Fruit fly (Drosophila melanogaster) whole organism, embryonic: ENCODE data around the gene CG15537.

ENCODE experiments used
- Atf-2 ChIP-seq: fragments of 200-800 bp; sonication (Bioruptor generic); optimal IDR thresholded peaks from 2 replicates; lab custom pipeline; 2016; ENCODE audit warnings: missing biosample characterization, missing genetic modification characterization
- CG10147 ChIP-seq: fragments of 200-800 bp; sonication (Bioruptor generic); optimal IDR thresholded peaks from 2 replicates; lab custom pipeline; 2019; ENCODE audit warnings: missing biosample characterization, mild to moderate bottlenecking, missing genetic modification characterization, moderate library complexity
- CG11247 ChIP-seq: fragments of 200-800 bp; sonication (Bioruptor generic); IDR thresholded peaks from 2 replicates; pipeline ENCODE4 v1.3.6; 2022; ENCODE audit warnings: missing biosample characterization, missing genetic modification characterization
- CG11696 ChIP-seq: fragments of 200-800 bp; sonication (Bioruptor generic); IDR thresholded peaks from 2 replicates; pipeline ENCODE4 v1.3.6; 2022; ENCODE audit warnings: missing biosample characterization, missing genetic modification characterization
- CG15514 ChIP-seq: fragments of 200-800 bp; sonication (Bioruptor generic); optimal IDR thresholded peaks from 3 replicates; lab custom pipeline; 2017; ENCODE audit warnings: missing biosample characterization, missing genetic modification characterization, mild to moderate bottlenecking, moderate library complexity, missing genetic modification reagents
- CG1647 ChIP-seq: fragments of 200-800 bp; sonication (Bioruptor generic); optimal IDR thresholded peaks from 3 replicates; lab custom pipeline; 2016; ENCODE audit warnings: missing biosample characterization, missing genetic modification characterization
- CG16815 ChIP-seq: fragments of 200-800 bp; sonication (Bioruptor generic); optimal IDR thresholded peaks from 3 replicates; lab custom pipeline; 2017; ENCODE audit warnings: missing biosample characterization, mild to moderate bottlenecking, missing genetic modification characterization
- CG18599 ChIP-seq: fragments of 200-800 bp; sonication (Bioruptor generic); optimal IDR thresholded peaks from 3 replicates; lab custom pipeline; 2017; ENCODE audit warnings: missing biosample characterization, missing genetic modification characterization, mild to moderate bottlenecking, moderate library complexity, missing genetic modification reagents
- CG2712 ChIP-seq: fragments of 200-800 bp; optimal IDR thresholded peaks from 3 replicates; lab custom pipeline; 2019; ENCODE audit warnings: missing biosample characterization, mild to moderate bottlenecking, missing genetic modification characterization, moderate library complexity
- CG30020 ChIP-seq: fragments of 200-800 bp; optimal IDR thresholded peaks from 2 replicates; lab custom pipeline; 2019; ENCODE audit warnings: missing biosample characterization, mild to moderate bottlenecking, missing genetic modification characterization, moderate library complexity
- CG32772 ChIP-seq: fragments of 200-800 bp; sonication (Bioruptor generic); IDR thresholded peaks from 2 replicates; pipeline ENCODE4 v1.3.6; 2022; ENCODE audit warnings: missing biosample characterization, missing genetic modification characterization
- CG4360 ChIP-seq: fragments of 200-800 bp; sonication (Bioruptor generic); IDR thresholded peaks from 2 replicates; pipeline ENCODE4 v1.3.6; 2022; ENCODE audit warnings: missing biosample characterization, missing genetic modification characterization
- CG43689 ChIP-seq: fragments of 200-800 bp; sonication (Bioruptor generic); IDR thresholded peaks from 2 replicates; pipeline ENCODE4 v1.3.6; 2022; ENCODE audit warnings: missing biosample characterization, missing genetic modification characterization
- CG4404 ChIP-seq: fragments of 200-800 bp; sonication (Bioruptor generic); IDR thresholded peaks from 2 replicates; pipeline ENCODE4 v1.3.6; 2022; ENCODE audit warnings: missing biosample characterization, missing genetic modification characterization
- CG7271 ChIP-seq: fragments of 200-800 bp; sonication (Bioruptor generic); optimal IDR thresholded peaks from 2 replicates; lab custom pipeline; 2018; ENCODE audit warnings: missing biosample characterization, mild to moderate bottlenecking, missing genetic modification characterization, moderate library complexity
- CG7786 ChIP-seq: fragments of 200-800 bp; sonication (Bioruptor generic); optimal IDR thresholded peaks from 2 replicates; lab custom pipeline; 2016; ENCODE audit warnings: missing biosample characterization, missing genetic modification characterization
- CG7963 ChIP-seq: fragments of 200-800 bp; sonication (Bioruptor generic); IDR thresholded peaks from 3 replicates; pipeline ENCODE4 v1.3.6; 2022; ENCODE audit warnings: missing biosample characterization, missing genetic modification characterization; ENCODE audit not compliant: partially characterized antibody
- CHES-1-like ChIP-seq: fragments of 200-800 bp; sonication (Bioruptor generic); optimal IDR thresholded peaks from 2 replicates; lab custom pipeline; 2016; ENCODE audit warnings: missing biosample characterization, missing genetic modification characterization
- D ChIP-seq, 2 experiments: fragments of 200-800 bp in 1 of 2; fragments of >200 bp in 1 of 2; sonication (Bioruptor generic) in 1 of 2; optimal IDR thresholded peaks; 2 replicates in 1 of 2; 3 replicates in 1 of 2; lab custom pipeline; 2017; ENCODE audit warnings: mild to moderate bottlenecking in 1 of 2, missing biosample characterization in 1 of 2, missing genetic modification characterization in 1 of 2, missing genetic modification reagents in 1 of 2
- Deaf1 ChIP-seq: fragments of 200-800 bp; optimal IDR thresholded peaks from 3 replicates; lab custom pipeline; 2019; ENCODE audit warnings: missing biosample characterization, mild to moderate bottlenecking, missing genetic modification characterization, moderate library complexity
- Gsc ChIP-seq: fragments of 200-800 bp; sonication (Bioruptor generic); IDR thresholded peaks from 2 replicates; pipeline ENCODE4 v1.3.6; 2022; ENCODE audit warnings: missing biosample characterization, missing genetic modification characterization
- HLH54F ChIP-seq: fragments of 200-800 bp; sonication (Bioruptor generic); optimal IDR thresholded peaks from 3 replicates; lab custom pipeline; 2016; ENCODE audit warnings: missing biosample characterization, missing genetic modification characterization
- HLHmδ ChIP-seq: fragments of 200-800 bp; sonication (Bioruptor generic); optimal IDR thresholded peaks from 2 replicates; lab custom pipeline; 2018; ENCODE audit warnings: missing biosample characterization, mild to moderate bottlenecking, missing genetic modification characterization, moderate library complexity
- Max ChIP-seq: fragments of 200-800 bp; sonication (Bioruptor generic); optimal IDR thresholded peaks from 2 replicates; lab custom pipeline; 2016; ENCODE audit warnings: missing biosample characterization, mild to moderate bottlenecking, missing genetic modification characterization
- NC2α ChIP-seq: fragments of 200-800 bp; sonication (Bioruptor generic); optimal IDR thresholded peaks from 2 replicates; lab custom pipeline; 2016; ENCODE audit warnings: missing biosample characterization, missing genetic modification characterization
- NfI ChIP-seq: fragments of 200-800 bp; sonication (Bioruptor generic); optimal IDR thresholded peaks from 3 replicates; lab custom pipeline; 2018; ENCODE audit warnings: missing biosample characterization, mild to moderate bottlenecking, missing genetic modification characterization, moderate library complexity
- Sin3A ChIP-seq: fragments of >200 bp; optimal IDR thresholded peaks from 2 replicates; lab custom pipeline; 2018
- Stat92E ChIP-seq, 3 experiments: fragments of >200 bp in 2 of 3; fragments of 200-800 bp in 1 of 3; sonication (Bioruptor generic) in 1 of 3; optimal IDR thresholded peaks; 2 replicates each; lab custom pipeline; 2017 to 2019; ENCODE audit warnings: missing biosample characterization in 3 of 3, missing genetic modification characterization in 3 of 3, mild to moderate bottlenecking in 1 of 3, moderate library complexity in 1 of 3
- abd-A ChIP-seq: fragments of 200-800 bp; sonication (Bioruptor generic); optimal IDR thresholded peaks from 3 replicates; lab custom pipeline; 2019; ENCODE audit warnings: missing biosample characterization, mild to moderate bottlenecking, missing genetic modification characterization, moderate library complexity
- ash1 ChIP-seq: fragments of 200-800 bp; sonication (Bioruptor generic); optimal IDR thresholded peaks from 2 replicates; lab custom pipeline; 2018; ENCODE audit warnings: missing biosample characterization, mild to moderate bottlenecking, missing genetic modification characterization
- chm ChIP-seq: fragments of 200-800 bp; sonication (Bioruptor generic); IDR thresholded peaks from 2 replicates; pipeline ENCODE4 v1.3.6; 2022; ENCODE audit warnings: missing biosample characterization, missing genetic modification characterization
- ci ChIP-seq: fragments of 200-800 bp; sonication (Bioruptor generic); IDR thresholded peaks from 3 replicates; pipeline ENCODE4 v1.3.6; 2022; ENCODE audit warnings: missing biosample characterization, missing genetic modification characterization
- dimm ChIP-seq: fragments of 200-800 bp; sonication (Bioruptor generic); IDR thresholded peaks from 2 replicates; pipeline ENCODE4 v1.3.6; 2022; ENCODE audit warnings: missing biosample characterization, missing genetic modification characterization
- disco-r ChIP-seq: fragments of 200-800 bp; sonication (Bioruptor generic); optimal IDR thresholded peaks from 2 replicates; lab custom pipeline; 2016; ENCODE audit warnings: missing biosample characterization, missing genetic modification characterization
- esg ChIP-seq: fragments of 200-800 bp; sonication (Bioruptor generic); conservative IDR thresholded peaks from 2 replicates; pipeline ENCODE4 v1.3.6; 2022; ENCODE audit warnings: missing biosample characterization, missing genetic modification characterization
- fd102C ChIP-seq: fragments of 200-800 bp; sonication (Bioruptor generic); optimal IDR thresholded peaks from 2 replicates; lab custom pipeline; 2018; ENCODE audit warnings: missing biosample characterization, mild to moderate bottlenecking, missing genetic modification characterization, moderate library complexity
- ftz-f1 ChIP-seq: fragments of 200-800 bp; sonication (Bioruptor generic); optimal IDR thresholded peaks from 2 replicates; lab custom pipeline; 2016; ENCODE audit warnings: missing biosample characterization, missing genetic modification characterization
- fu2 ChIP-seq: fragments of 200-800 bp; sonication (Bioruptor generic); optimal IDR thresholded peaks from 2 replicates; lab custom pipeline; 2016; ENCODE audit warnings: missing biosample characterization, missing genetic modification characterization
- ham ChIP-seq: fragments of 200-800 bp; sonication (Bioruptor generic); IDR thresholded peaks from 2 replicates; pipeline ENCODE4 v1.3.6; 2022; ENCODE audit warnings: missing biosample characterization, missing genetic modification characterization
- her ChIP-seq: fragments of 200-800 bp; sonication (Bioruptor generic); optimal IDR thresholded peaks from 2 replicates; lab custom pipeline; 2016; ENCODE audit warnings: missing biosample characterization, missing genetic modification characterization
- hth ChIP-seq: fragments of >200 bp; optimal IDR thresholded peaks from 2 replicates; lab custom pipeline; 2017; ENCODE audit warnings: inconsistent platforms
- repo ChIP-seq: fragments of 200-800 bp; sonication (Bioruptor generic); optimal IDR thresholded peaks from 2 replicates; lab custom pipeline; 2016; ENCODE audit warnings: missing biosample characterization, missing genetic modification characterization
- ro ChIP-seq: fragments of 200-800 bp; sonication (Bioruptor generic); IDR thresholded peaks from 2 replicates; pipeline ENCODE4 v1.3.6; 2022; ENCODE audit warnings: missing biosample characterization, missing genetic modification characterization
- scrt ChIP-seq: fragments of 200-800 bp; sonication (Bioruptor generic); optimal IDR thresholded peaks from 2 replicates; lab custom pipeline; 2018; ENCODE audit warnings: missing biosample characterization, mild to moderate bottlenecking, missing genetic modification characterization, moderate library complexity
- tll ChIP-seq, 2 experiments: fragments of 200-800 bp in 1 of 2; fragments of >200 bp in 1 of 2; sonication (Bioruptor generic) in 1 of 2; optimal IDR thresholded peaks; 2 replicates each; lab custom pipeline; 2017 to 2019; ENCODE audit warnings: missing biosample characterization in 2 of 2, missing genetic modification characterization in 2 of 2, mild to moderate bottlenecking in 1 of 2, moderate library complexity in 1 of 2
- tna ChIP-seq: fragments of 200-800 bp; sonication (Bioruptor generic); IDR thresholded peaks from 2 replicates; pipeline ENCODE4 v1.3.6; 2022; ENCODE audit warnings: missing biosample characterization, missing genetic modification characterization; ENCODE audit not compliant: partially characterized antibody
- trem ChIP-seq: fragments of 200-800 bp; optimal IDR thresholded peaks from 3 replicates; lab custom pipeline; 2019; ENCODE audit warnings: missing biosample characterization, mild to moderate bottlenecking, missing genetic modification characterization, moderate library complexity
- wek ChIP-seq: fragments of 200-800 bp; sonication (Bioruptor generic); optimal IDR thresholded peaks from 3 replicates; lab custom pipeline; 2018; ENCODE audit warnings: missing biosample characterization, mild to moderate bottlenecking, missing genetic modification characterization, moderate library complexity
- zen2 ChIP-seq: fragments of 200-800 bp; sonication (Bioruptor generic); IDR thresholded peaks from 3 replicates; pipeline ENCODE4 v1.3.6; 2022; ENCODE audit warnings: missing biosample characterization, missing genetic modification characterization; ENCODE audit not compliant: partially characterized antibody

Gene CG15537

DNA sequence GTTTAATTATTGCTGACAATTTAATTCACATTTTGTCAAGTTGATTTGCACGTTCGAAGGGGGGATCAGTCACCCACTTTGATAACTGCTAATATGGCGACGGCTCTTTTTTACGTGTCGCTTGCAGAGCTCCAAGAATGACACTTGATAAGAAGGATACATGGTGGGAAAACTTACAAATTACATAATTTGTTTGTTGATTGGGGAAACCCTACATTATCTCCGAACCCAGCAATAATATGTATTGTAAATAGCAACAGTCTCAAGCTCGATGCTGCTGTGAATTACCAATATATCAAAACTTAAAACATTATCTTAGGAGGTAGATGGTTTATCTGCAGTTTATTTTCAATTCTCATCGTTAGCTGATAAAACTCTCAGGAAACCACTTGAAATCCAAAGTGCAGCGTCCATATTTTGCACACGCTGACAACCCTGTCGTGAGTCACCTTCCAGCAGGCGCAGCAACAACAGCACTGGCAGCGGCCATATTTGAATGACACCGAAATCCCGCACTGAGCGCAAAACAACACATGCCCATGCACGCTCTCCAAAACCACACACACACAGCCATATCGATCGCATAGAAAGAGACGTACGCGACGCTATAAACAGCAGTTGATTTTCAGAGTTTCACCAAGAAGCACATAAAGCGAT, 55.1 kb downstream of the CG15537 start (continued):
- TF ChIP-seq HLHmδ (peak; percentile 82), NfI (GFP tag; lab: Kevin White, UChicago) (peak; percentile 95), ci (peak; percentile 87), Max (GFP tag; lab: Kevin White, UChicago) (peak; percentile 95), esg (GFP tag; lab: Robert Waterston, UW) (peak; percentile 90), CG4360 (GFP tag; lab: Robert Waterston, UW) (peak; percentile 93), D (optimal IDR thresholded peaks at IDR 0.05; lab: Kevin White, UChicago) (no peak), D (GFP tag; optimal IDR thresholded peaks at IDR 0.05; lab: Kevin White, UChicago) (peak; percentile 97), CG30020 (tag; lab: Kevin White, UChicago) (peak; percentile 82), ham (GFP tag; lab: Robert Waterston, UW) (peak; percentile 81), ftz-f1 (peak; percentile 66), ro (GFP tag; lab: Robert Waterston, UW) (peak; percentile 75), CG32772 (GFP tag; lab: Robert Waterston, UW) (peak; percentile 86), CG15514 (GFP tag; lab: Kevin White, UChicago) (peak; percentile 83), CG43689 (GFP tag; lab: Robert Waterston, UW) (peak; percentile 34; the same call in 1 of the 2 replicates), CHES-1-like (GFP tag; lab: Kevin White, UChicago) (peak; percentile 98), HLH54F (GFP tag; lab: Kevin White, UChicago) (peak; percentile 98), CG1647 (GFP tag; lab: Kevin White, UChicago) (peak; percentile 91), CG7786 (GFP tag; lab: Kevin White, UChicago) (peak; percentile 98), CG2712 (tag; lab: Kevin White, UChicago) (peak; percentile 94), trem (peak; percentile 78), Stat92E (GFP tag; optimal IDR thresholded peaks at IDR 0.05; lab: Kevin White, UChicago) (peak in 2 of 3 experiments; percentile 36 to 80), zen2 (no peak), CG11696 (GFP tag; lab: Robert Waterston, UW) (peak; percentile 68; the same call in 1 of the 2 replicates), repo (GFP tag; lab: Kevin White, UChicago) (peak; percentile 95), hth (no peak), abd-A (tag; lab: Kevin White, UChicago) (no peak), tll (GFP tag; optimal IDR thresholded peaks at IDR 0.05; lab: Kevin White, UChicago) (peak; percentile 59 to 74), Gsc (peak; percentile 82), disco-r (GFP tag; lab: Kevin White, UChicago) (peak; percentile 97), CG7963 (GFP tag; lab: Robert Waterston, UW) (no peak), her (GFP tag; lab: Kevin White, UChicago) (peak; percentile 94), Deaf1 (tag; lab: Kevin White, UChicago) (peak; percentile 66), scrt (GFP tag; lab: Kevin White, UChicago) (peak; percentile 88), CG11247 (GFP tag; lab: Robert Waterston, UW) (peak; percentile 83), dimm (GFP tag; lab: Robert Waterston, UW) (peak; percentile 70), chm (GFP tag; lab: Robert Waterston, UW) (peak; percentile 82), fd102C (GFP tag; lab: Kevin White, UChicago) (peak; percentile 29), tna (GFP tag; lab: Robert Waterston, UW) (no peak), CG4404 (GFP tag; lab: Robert Waterston, UW) (peak; percentile 93), CG16815 (peak; percentile 98), CG7271 (peak; percentile 17), NC2α (peak; percentile 97), CG10147 (GFP tag; lab: Kevin White, UChicago) (peak; percentile 96), wek (GFP tag; lab: Kevin White, UChicago) (peak; percentile 70), fu2 (GFP tag; lab: Kevin White, UChicago) (peak; percentile 98), CG18599 (peak; percentile 96), ash1 (GFP tag; lab: Kevin White, UChicago) (peak; percentile 22), Sin3A (no peak), Atf-2 (GFP tag; lab: Kevin White, UChicago) (peak; percentile 99)
